Worm (Caenorhabditis elegans) whole organism, L1 larva: Measurements from ENCODE around the gene B0001.4.

Experiments
- ama-1 ChIP-seq: fragments of 150-350 bp; optimal IDR thresholded peaks from 2 replicates; lab custom pipeline; 2014
- efl-1 ChIP-seq, 4 experiments: fragments of 150-350 bp; optimal IDR thresholded peaks in 3 of 4; peaks in 1 of 4; 1 replicate in 1 of 4; 2 replicates in 3 of 4; lab custom pipeline; 2014; ENCODE audit warnings: missing biosample characterization in 2 of 4, missing genetic modification characterization in 2 of 4, missing genetic modification reagents in 2 of 4
- lsy-2 ChIP-seq, 2 experiments: fragments of 150-350 bp; optimal IDR thresholded peaks; 2 replicates each; lab custom pipeline; 2014; ENCODE audit warnings: missing biosample characterization in 2 of 2, missing genetic modification characterization in 2 of 2
- mdl-1 ChIP-seq, 2 experiments: fragments of 150-350 bp; optimal IDR thresholded peaks; 2 replicates each; lab custom pipeline; 2014 to 2017; ENCODE audit warnings: missing biosample characterization in 2 of 2, missing genetic modification characterization in 2 of 2, inconsistent platforms in 1 of 2
- nhr-28 ChIP-seq: fragments of 150-350 bp; optimal IDR thresholded peaks from 2 replicates; lab custom pipeline; 2014; ENCODE audit warnings: missing biosample characterization, missing genetic modification characterization
- ztf-11 ChIP-seq, 2 experiments: sonication (generic microtip); optimal IDR thresholded peaks; 2 replicates each; lab custom pipeline; 2016 to 2017; ENCODE audit warnings: missing genetic modification characterization in 2 of 2, missing biosample characterization in 1 of 2, missing compliant biosample characterization in 1 of 2

DNA sequence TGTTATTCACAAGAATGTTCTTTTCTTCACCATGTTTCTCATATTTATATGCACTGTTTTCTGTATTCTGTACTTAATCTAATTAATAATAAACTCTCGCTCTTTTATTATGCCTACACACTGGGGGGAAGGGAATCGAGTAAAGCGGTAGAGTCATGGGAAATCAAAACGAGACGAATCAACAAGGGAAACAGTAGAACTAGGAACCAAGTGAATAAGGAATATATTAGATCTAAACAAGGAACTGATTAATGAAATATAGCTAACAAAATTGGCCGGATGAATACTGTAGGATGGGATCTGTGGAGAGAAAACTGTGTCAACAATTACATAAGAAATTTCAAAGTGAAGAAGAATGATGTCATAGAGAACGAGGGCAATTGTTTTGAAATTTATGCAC lies 3.0 kb downstream of the B0001.4 start:
- TF ChIP-seq efl-1 (optimal IDR thresholded peaks at IDR 0.05; lab: Kevin White, UChicago) (no peak), efl-1 (GFP tag; optimal IDR thresholded peaks at IDR 0.05 in 1 of 2; lab: Kevin White, UChicago) (no peak), ztf-11 (tag; optimal IDR thresholded peaks at IDR 0.05; lab: Kevin White, UChicago) (no peak), nhr-28 (tag; lab: Kevin White, UChicago) (no peak), ama-1 (no peak), mdl-1 (tag; optimal IDR thresholded peaks at IDR 0.05; lab: Kevin White, UChicago) (no peak), lsy-2 (tag; optimal IDR thresholded peaks at IDR 0.05; lab: Kevin White, UChicago) (no peak)
